Fruit fly (Drosophila melanogaster): ENCODE data around the gene AnxB11.

DNA sequence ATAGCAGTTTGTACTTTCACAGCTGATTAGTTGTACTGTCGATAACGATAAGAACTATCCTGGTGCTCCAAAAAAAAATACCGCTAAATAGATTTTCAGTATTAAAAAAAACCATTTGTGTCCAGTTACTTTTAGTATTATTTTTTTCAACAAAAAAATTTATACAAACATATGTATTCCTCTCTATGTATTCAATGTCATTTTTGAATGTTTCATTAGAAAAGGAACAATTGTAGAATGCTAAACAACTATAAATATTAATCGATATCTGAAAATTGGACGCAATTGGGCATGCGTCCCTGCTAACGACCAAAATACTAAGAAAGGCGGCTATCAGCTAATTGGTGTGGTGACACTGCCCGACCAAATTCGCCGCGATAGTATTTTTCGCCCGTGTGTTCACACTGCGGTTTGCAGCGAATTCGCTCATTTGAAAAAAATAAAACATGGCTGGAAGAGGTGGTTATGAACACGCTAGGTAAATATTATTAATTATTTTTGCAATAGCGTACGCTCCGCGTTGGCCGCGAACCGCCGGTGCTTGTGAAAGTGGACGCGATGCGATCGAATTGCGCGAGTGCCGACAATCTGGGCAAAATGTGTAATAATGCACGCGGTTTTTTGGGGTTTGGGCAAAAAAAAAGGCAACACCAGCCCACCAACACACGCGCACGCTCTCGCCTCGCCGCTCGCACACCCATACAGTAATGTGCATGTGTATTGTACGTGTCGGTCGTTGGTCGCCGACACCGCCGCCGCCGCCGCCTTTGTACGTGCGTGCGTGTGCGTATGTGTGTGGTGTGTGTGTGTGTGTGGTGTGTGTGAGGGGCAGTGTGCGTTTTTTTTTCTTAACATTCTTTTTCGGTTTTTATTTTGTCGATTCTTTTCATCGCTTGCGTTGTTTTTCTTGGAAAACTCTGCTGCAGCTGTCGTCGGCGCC, 26.5 kb upstream of the AnxB11 start, which contains the start of the genes CG34015 and eIF4H1:
- no peak for TF ChIP-seq insv (optimal IDR thresholded peaks at IDR 0.05)
- no peak for TF ChIP-seq Myc (optimal IDR thresholded peaks at IDR 0.05)
- no peak for TF ChIP-seq psq (optimal IDR thresholded peaks at IDR 0.05)
- TF ChIP-seq h (optimal IDR thresholded peaks at IDR 0.05), result no peak
- no peak for TF ChIP-seq ttk (optimal IDR thresholded peaks at IDR 0.05)

Measured in Kc167 (cell line).